Fruit fly (Drosophila melanogaster) whole organism: ENCODE results near the gene Fam92.

Experiments
- Dll ChIP-seq: fragments of >200 bp; optimal IDR thresholded peaks from 2 replicates; lab custom pipeline; 2017
- EcR ChIP-seq, 2 experiments: fragments of >200 bp; optimal IDR thresholded peaks; 2 replicates each; lab custom pipeline; 2017; ENCODE audit warnings: missing biosample characterization in 2 of 2, missing genetic modification characterization in 2 of 2, missing genetic modification reagents in 2 of 2
- psq ChIP-seq: fragments of >200 bp; optimal IDR thresholded peaks from 2 replicates; lab custom pipeline; 2017
- usp ChIP-seq: fragments of >200 bp; optimal IDR thresholded peaks from 2 replicates; lab custom pipeline; 2017; ENCODE audit warnings: missing biosample characterization, missing genetic modification characterization, mixed read lengths

dm6 chr2L:12445743-12446142 is 21.0 kb downstream of the Fam92 start, which contains the start of gene Oatp33Ea:
- TF ChIP-seq Dll (lab: Kevin White, UChicago) (no peak), EcR (GFP tag; optimal IDR thresholded peaks at IDR 0.05; lab: Kevin White, UChicago) (no peak), psq (lab: Kevin White, UChicago) (no peak), usp (GFP tag; lab: Kevin White, UChicago) (no peak)
